Worm (Caenorhabditis elegans): ENCODE results near the gene sra-4.

Gene sra-4

ce11 chrII:9500926-9501325 is 41.8 kb downstream of the sra-4 start (continued):
- TF ChIP-seq snpc-4 (GFP tag; optimal IDR thresholded peaks at IDR 0.05): no peak
- no peak for TF ChIP-seq snpc-4 (tag; optimal IDR thresholded peaks at IDR 0.05)
- no peak for TF ChIP-seq gei-17 (GFP tag; optimal IDR thresholded peaks at IDR 0.05)
- no peak for TF ChIP-seq B0261.1 (tag; optimal IDR thresholded peaks at IDR 0.05)
- no peak for TF ChIP-seq sptf-2 (GFP tag; optimal IDR thresholded peaks at IDR 0.05)
- TF ChIP-seq egl-18 (GFP tag; IDR thresholded peaks at IDR 0.05): no peak
- TF ChIP-seq nhr-80 (tag; optimal IDR thresholded peaks at IDR 0.05): peak; percentile 95
- peak; percentile 45 for TF ChIP-seq chd-7 (tag; optimal IDR thresholded peaks at IDR 0.05)
- TF ChIP-seq aptf-2 (GFP tag; conservative IDR thresholded peaks at IDR 0.05): no peak
- TF ChIP-seq lin-54 (GFP tag; optimal IDR thresholded peaks at IDR 0.05): no peak
- no peak for TF ChIP-seq die-1 (tag; optimal IDR thresholded peaks at IDR 0.05)
- TF ChIP-seq zim-3 (tag; optimal IDR thresholded peaks at IDR 0.05): no peak
- TF ChIP-seq madf-3 (GFP tag; IDR thresholded peaks at IDR 0.05): no peak
- TF ChIP-seq lsl-1 (GFP tag; optimal IDR thresholded peaks at IDR 0.05): no peak
- no peak for TF ChIP-seq B0035.1 (tag; optimal IDR thresholded peaks at IDR 0.05)
- no peak for TF ChIP-seq unc-62 (GFP tag; optimal IDR thresholded peaks at IDR 0.05)
- TF ChIP-seq Y53F4B.3 (GFP tag; IDR thresholded peaks at IDR 0.05): no peak
- TF ChIP-seq F22D6.2 (tag; optimal IDR thresholded peaks at IDR 0.05): no peak
- no peak for TF ChIP-seq ceh-40 (GFP tag; IDR thresholded peaks at IDR 0.05)
- TF ChIP-seq F39B2.1 (GFP tag; IDR thresholded peaks at IDR 0.05): no peak
- TF ChIP-seq hlh-12 (tag; optimal IDR thresholded peaks at IDR 0.05): no peak
- no peak for TF ChIP-seq dpff-1 (tag; optimal IDR thresholded peaks at IDR 0.05)
- TF ChIP-seq C17E4.6 (GFP tag; IDR thresholded peaks at IDR 0.05): no peak
- no peak for TF ChIP-seq lin-26 (GFP tag; IDR thresholded peaks at IDR 0.05)
- TF ChIP-seq madf-6 (GFP tag; IDR thresholded peaks at IDR 0.05): no peak
- no peak for TF ChIP-seq ceh-91 (GFP tag; IDR thresholded peaks at IDR 0.05)
- TF ChIP-seq snpc-3.4 (tag; optimal IDR thresholded peaks at IDR 0.05): no peak
- no peak for TF ChIP-seq ceh-58 (GFP tag; IDR thresholded peaks at IDR 0.05)
- no peak for TF ChIP-seq cebp-2 (GFP tag; IDR thresholded peaks at IDR 0.05)

ce11 chrII:9498589-9498988 is 44.1 kb downstream of the sra-4 start:
- TF ChIP-seq tbp1 (GFP tag; optimal IDR thresholded peaks at IDR 0.05) (peak; percentile 1), atf-7 (tag; optimal IDR thresholded peaks at IDR 0.05) (peak; percentile 90), cebp-1 (GFP tag; IDR thresholded peaks at IDR 0.05) (no peak), cebp-1 (tag; optimal IDR thresholded peaks at IDR 0.05) (peak; percentile 11), nhr-80 (tag; optimal IDR thresholded peaks at IDR 0.05) (peak; percentile 63), nhr-90 (tag; optimal IDR thresholded peaks at IDR 0.05) (no peak)

- TF ChIP-seq xnd-1 (tag; optimal IDR thresholded peaks at IDR 0.05) (no peak), nhr-90 (tag; optimal IDR thresholded peaks at IDR 0.05) (no peak), snpc-1.3 (tag; optimal IDR thresholded peaks at IDR 0.05; ENCODE audit: insufficient read depth) (no peak), ekl-4 (GFP tag; IDR thresholded peaks at IDR 0.05) (no peak), dox-1 (GFP tag; IDR thresholded peaks at IDR 0.05) (0 out of 2 replicates have a peak, but pooled peaks have one; percentile 26), lag-1 (GFP tag; IDR thresholded peaks at IDR 0.05) (no peak), somi-1 (GFP tag; optimal IDR thresholded peaks at IDR 0.05) (peak; percentile 18), bed-1 (GFP tag; IDR thresholded peaks at IDR 0.05) (no peak), hmg-1.2 (GFP tag; IDR thresholded peaks at IDR 0.05) (no peak), attf-6 (GFP tag; IDR thresholded peaks at IDR 0.05) (no peak), mxl-1 (tag; optimal IDR thresholded peaks at IDR 0.05) (no peak), sdz-38 (tag; optimal IDR thresholded peaks at IDR 0.05) (no peak), him-1 (tag; optimal IDR thresholded peaks at IDR 0.05) (no peak), ztf-22 (GFP tag; optimal IDR thresholded peaks at IDR 0.05) (no peak), ztf-3 (GFP tag; optimal IDR thresholded peaks at IDR 0.05) (no peak), pbrm-1 (GFP tag; IDR thresholded peaks at IDR 0.05) (no peak), cebp-1 (GFP tag; IDR thresholded peaks at IDR 0.05) (peak; percentile 69; the same call in 1 of the 2 replicates), cebp-1 (tag; optimal IDR thresholded peaks at IDR 0.05) (peak; percentile 95), K11D2.4 (GFP tag; IDR thresholded peaks at IDR 0.05) (no peak)
These were observed 45.4 kb downstream of the sra-4 start for ce11 chrII:9497309-9497708.
